Fruit fly (Drosophila melanogaster) Kc167 (cell line): ENCODE results near the gene Vajk2.

ENCODE experiments used
- Myc ChIP-seq: fragments of >200 bp; optimal IDR thresholded peaks from 2 replicates; lab custom pipeline; 2017; ENCODE audit warnings: missing external identifiers
- Sin3A ChIP-seq: fragments of >200 bp; optimal IDR thresholded peaks from 2 replicates; lab custom pipeline; 2018; ENCODE audit warnings: missing external identifiers
- h ChIP-seq: fragments of >200 bp; optimal IDR thresholded peaks from 3 replicates; lab custom pipeline; 2018; ENCODE audit warnings: missing external identifiers
- insv ChIP-seq: fragments of >200 bp; optimal IDR thresholded peaks from 3 replicates; lab custom pipeline; 2018; ENCODE audit warnings: missing external identifiers
- psq ChIP-seq: fragments of >200 bp; optimal IDR thresholded peaks from 2 replicates; lab custom pipeline; 2017; ENCODE audit warnings: missing external identifiers
- ttk ChIP-seq: sonication (Bioruptor generic); optimal IDR thresholded peaks from 2 replicates; lab custom pipeline; 2017; ENCODE audit warnings: missing external identifiers

DNA sequence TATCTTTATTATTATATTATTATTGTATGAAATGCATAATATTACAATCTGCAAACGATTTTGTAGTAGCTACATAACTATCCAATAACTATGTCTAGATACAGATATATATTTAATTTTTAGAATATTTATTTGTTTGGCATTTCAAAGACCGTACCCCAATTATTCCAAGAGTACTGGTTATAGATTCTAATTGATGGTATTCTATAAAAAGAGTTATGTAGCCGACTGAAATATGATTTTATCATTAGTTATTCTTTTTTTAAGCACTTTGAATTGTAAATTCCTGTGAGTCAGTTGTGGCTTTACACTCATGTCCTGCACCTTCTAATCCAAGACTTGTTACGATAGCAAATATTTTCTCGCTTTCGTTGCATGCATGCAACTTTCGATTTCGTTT lies 8.8 kb downstream of the Vajk2 start:
- TF ChIP-seq ttk (lab: Kevin White, UChicago), result no peak
- no peak for TF ChIP-seq psq
- no peak for TF ChIP-seq insv (lab: Kevin White, UChicago)
- no peak for TF ChIP-seq Myc (lab: Kevin White, UChicago)
- TF ChIP-seq h (lab: Kevin White, UChicago), result no peak
- TF ChIP-seq Sin3A (lab: Kevin White, UChicago), result no peak
